Worm (Caenorhabditis elegans): ENCODE measurements around the gene Y81B9A.4.

- TF ChIP-seq aly-1 (tag; optimal IDR thresholded peaks at IDR 0.05), result no peak
- TF ChIP-seq sea-1 (GFP tag; conservative IDR thresholded peaks at IDR 0.05), result no peak
- TF ChIP-seq pes-1 (GFP tag; IDR thresholded peaks at IDR 0.05), result no peak
- TF ChIP-seq ceh-13 (GFP tag; optimal IDR thresholded peaks at IDR 0.05), result no peak
- TF ChIP-seq tbx-37 (GFP tag; conservative IDR thresholded peaks at IDR 0.05), result no peak
- TF ChIP-seq ama-1 (optimal IDR thresholded peaks at IDR 0.05), result no peak
- TF ChIP-seq F13C5.2 (tag; optimal IDR thresholded peaks at IDR 0.05), result no peak
- no peak for TF ChIP-seq tbx-11 (GFP tag; IDR thresholded peaks at IDR 0.05)
- TF ChIP-seq flt-1 (GFP tag; IDR thresholded peaks at IDR 0.05), result no peak
- TF ChIP-seq hmg-4 (GFP tag; optimal IDR thresholded peaks at IDR 0.05), result no peak
- no peak for TF ChIP-seq tra-4 (tag; optimal IDR thresholded peaks at IDR 0.05)
- no peak for TF ChIP-seq scrt-1 (GFP tag; IDR thresholded peaks at IDR 0.05)
- no peak for TF ChIP-seq ets-7 (tag; optimal IDR thresholded peaks at IDR 0.05)
- no peak for TF ChIP-seq hmbx-1 (tag; optimal IDR thresholded peaks at IDR 0.05)
Measured at ce11 chrX:9183836-9184235, 3.1 kb upstream of the Y81B9A.4 start, which contains the start of gene Y81B9A.2.
